Worm (Caenorhabditis elegans): ENCODE measurements around the gene ztf-14.

The ztf-14 gene

ce11 chrX:14513462-14513861 is 17.6 kb downstream of the ztf-14 start (continued):
- TF ChIP-seq aly-2 (tag; optimal IDR thresholded peaks at IDR 0.05) (no peak), snu-23 (GFP tag; optimal IDR thresholded peaks at IDR 0.05) (peak; percentile 45), sptf-1 (tag; optimal IDR thresholded peaks at IDR 0.05) (no peak), lin-13 (GFP tag; optimal IDR thresholded peaks at IDR 0.05) (peak; percentile 19), C34B4.2 (tag; optimal IDR thresholded peaks at IDR 0.05) (no peak), ceh-90 (tag; optimal IDR thresholded peaks at IDR 0.05) (no peak), dsc-1 (tag; optimal IDR thresholded peaks at IDR 0.05) (peak; percentile 84), jun-1 (tag; optimal IDR thresholded peaks at IDR 0.05) (no peak), nhr-47 (tag; optimal IDR thresholded peaks at IDR 0.05) (peak; percentile 44), mdl-1 (tag; optimal IDR thresholded peaks at IDR 0.05) (no peak), nhr-19 (GFP tag; conservative IDR thresholded peaks at IDR 0.05) (0 out of 2 replicates have a peak, but pooled peaks have one; percentile 7), rnt-1 (tag; optimal IDR thresholded peaks at IDR 0.05) (peak; percentile 26), ceh-63 (GFP tag; optimal IDR thresholded peaks at IDR 0.05) (no peak), fkh-10 (GFP tag; optimal IDR thresholded peaks at IDR 0.05) (no peak), egl-13 (tag; optimal IDR thresholded peaks at IDR 0.05) (no peak), F16B12.6 (tag; optimal IDR thresholded peaks at IDR 0.05) (peak; percentile 90), fkh-8 (tag; optimal IDR thresholded peaks at IDR 0.05) (no peak), unc-30 (tag; optimal IDR thresholded peaks at IDR 0.05) (no peak), nhr-76 (tag; optimal IDR thresholded peaks at IDR 0.05) (no peak), nhr-84 (tag; optimal IDR thresholded peaks at IDR 0.05) (no peak), C16A3.4 (tag; optimal IDR thresholded peaks at IDR 0.05) (no peak), nhr-77 (tag; optimal IDR thresholded peaks at IDR 0.05) (no peak), grh-1 (GFP tag; IDR thresholded peaks at IDR 0.05) (no peak), pax-3 (tag; optimal IDR thresholded peaks at IDR 0.05) (no peak), pqm-1 (tag; optimal IDR thresholded peaks at IDR 0.05) (no peak), ceh-82 (tag; optimal IDR thresholded peaks at IDR 0.05) (peak in 1 of 3 experiments; percentile 14), mef-2 (tag; optimal IDR thresholded peaks at IDR 0.05) (no peak), hlh-17 (GFP tag; optimal IDR thresholded peaks at IDR 0.05; ENCODE audit: borderline replicate concordance) (no peak), unc-86 (tag; optimal IDR thresholded peaks at IDR 0.05) (no peak), tbx-2 (tag; optimal IDR thresholded peaks at IDR 0.05) (no peak), zag-1 (tag; optimal IDR thresholded peaks at IDR 0.05) (no peak)

- TF ChIP-seq nhr-47 (tag; optimal IDR thresholded peaks at IDR 0.05) (no peak), nhr-11 (tag; optimal IDR thresholded peaks at IDR 0.05) (no peak), elt-2 (tag; optimal IDR thresholded peaks at IDR 0.05) (peak; percentile 50), Y116A8C.19 (tag; optimal IDR thresholded peaks at IDR 0.05; ENCODE audit: borderline replicate concordance) (no peak), nhr-90 (tag; optimal IDR thresholded peaks at IDR 0.05; ENCODE audit: poor library complexity) (no peak)
Observed at ce11 chrX:14515028-14515427, 19.1 kb downstream of the ztf-14 start, which contains the start of gene gcsh-1. Gene gcsh-1, minus strand, starts transcription at chrX:14515073.

ce11 chrX:14516560-14516959 is 20.7 kb downstream of the ztf-14 start, which contains the start of gene D1025.10:
Gene D1025.10, plus strand, starts transcription at chrX:14516860.
- TF ChIP-seq elt-3 (tag; optimal IDR thresholded peaks at IDR 0.05) = no peak
- no peak for TF ChIP-seq zip-4 (GFP tag; optimal IDR thresholded peaks at IDR 0.05)
- no peak for TF ChIP-seq nhr-85 (tag)
- no peak for TF ChIP-seq ceh-90 (tag; optimal IDR thresholded peaks at IDR 0.05)
- no peak for TF ChIP-seq hpl-2 (GFP tag; optimal IDR thresholded peaks at IDR 0.05)
- TF ChIP-seq elt-2 (tag; optimal IDR thresholded peaks at IDR 0.05) = no peak
- TF ChIP-seq C16A3.4 (tag; optimal IDR thresholded peaks at IDR 0.05) = no peak
- TF ChIP-seq tbx-2 (tag; optimal IDR thresholded peaks at IDR 0.05) = no peak
- no peak for TF ChIP-seq fos-1 (tag; optimal IDR thresholded peaks at IDR 0.05)

Data from whole organism, L1 larva.